Fruit fly (Drosophila melanogaster) whole organism, prepupa: ENCODE measurements around the gene CG6282.

Source experiments
- Blimp-1 ChIP-seq: fragments of 200-800 bp; sonication (Bioruptor generic); optimal IDR thresholded peaks from 3 replicates; lab custom pipeline; 2017; ENCODE audit warnings: missing biosample characterization, missing genetic modification characterization, mild to moderate bottlenecking, moderate library complexity, missing genetic modification reagents
- CG10631 ChIP-seq: fragments of 200-800 bp; sonication (Bioruptor generic); optimal IDR thresholded peaks from 2 replicates; lab custom pipeline; 2016; ENCODE audit warnings: missing biosample characterization, missing genetic modification characterization
- CG10669 ChIP-seq: fragments of 200-800 bp; sonication (Bioruptor generic); optimal IDR thresholded peaks from 3 replicates; lab custom pipeline; 2018; ENCODE audit warnings: missing biosample characterization, mild to moderate bottlenecking, missing genetic modification characterization, moderate library complexity
- CG11294 ChIP-seq: fragments of 200-800 bp; sonication (Bioruptor generic); IDR thresholded peaks from 2 replicates; pipeline ENCODE4 v1.3.6; 2022; ENCODE audit warnings: missing biosample characterization, missing genetic modification characterization
- CG11762 ChIP-seq: fragments of 200-800 bp; sonication (Bioruptor generic); optimal IDR thresholded peaks from 3 replicates; lab custom pipeline; 2016; ENCODE audit warnings: missing biosample characterization, missing genetic modification characterization; ENCODE audit not compliant: insufficient read depth
- CG15336 ChIP-seq: fragments of 200-800 bp; sonication (Bioruptor generic); IDR thresholded peaks from 2 replicates; pipeline ENCODE4 v1.3.6; 2022; ENCODE audit warnings: missing biosample characterization, missing genetic modification characterization
- CG1621 ChIP-seq: fragments of 200-800 bp; sonication (Bioruptor generic); optimal IDR thresholded peaks from 3 replicates; lab custom pipeline; 2018; ENCODE audit warnings: missing biosample characterization, mild to moderate bottlenecking, missing genetic modification characterization
- CG16779 ChIP-seq: fragments of 200-800 bp; sonication (Bioruptor generic); optimal IDR thresholded peaks from 3 replicates; lab custom pipeline; 2017; ENCODE audit warnings: missing biosample characterization, mild to moderate bottlenecking, missing genetic modification characterization
- CG3032 ChIP-seq: fragments of 200-800 bp; optimal IDR thresholded peaks from 2 replicates; lab custom pipeline; 2019; ENCODE audit warnings: missing biosample characterization, mild to moderate bottlenecking, missing genetic modification characterization, moderate library complexity
- CG31627 ChIP-seq: fragments of 200-800 bp; sonication (Bioruptor generic); optimal IDR thresholded peaks from 3 replicates; lab custom pipeline; 2016; ENCODE audit warnings: missing biosample characterization, missing genetic modification characterization
- CG32006 ChIP-seq: fragments of 200-800 bp; sonication (Bioruptor generic); optimal IDR thresholded peaks from 3 replicates; lab custom pipeline; 2017; ENCODE audit warnings: missing biosample characterization, mild to moderate bottlenecking, missing genetic modification characterization
- CG34406 ChIP-seq: fragments of 200-800 bp; sonication (Bioruptor generic); optimal IDR thresholded peaks from 3 replicates; lab custom pipeline; 2016; ENCODE audit warnings: missing biosample characterization, missing genetic modification characterization
- CG3919 ChIP-seq: fragments of 200-800 bp; sonication (Bioruptor generic); optimal IDR thresholded peaks from 3 replicates; lab custom pipeline; 2016; ENCODE audit warnings: missing biosample characterization, missing genetic modification characterization
- CG4318 ChIP-seq: fragments of 200-800 bp; sonication (Bioruptor generic); optimal IDR thresholded peaks from 3 replicates; lab custom pipeline; 2017; ENCODE audit warnings: missing biosample characterization, mild to moderate bottlenecking, missing genetic modification characterization
- CG6163 ChIP-seq: fragments of 200-800 bp; sonication (Bioruptor generic); IDR thresholded peaks from 3 replicates; pipeline ENCODE4 v1.3.6; 2022; ENCODE audit warnings: missing biosample characterization, missing genetic modification characterization
- CG6276 ChIP-seq: fragments of 200-800 bp; sonication (Bioruptor generic); optimal IDR thresholded peaks from 2 replicates; lab custom pipeline; 2017; ENCODE audit warnings: missing biosample characterization, mild to moderate bottlenecking, missing genetic modification characterization
- CG6792 ChIP-seq: fragments of 200-800 bp; sonication (Bioruptor generic); optimal IDR thresholded peaks from 3 replicates; lab custom pipeline; 2016; ENCODE audit warnings: missing biosample characterization, missing genetic modification characterization
- CG6808 ChIP-seq: fragments of 200-800 bp; sonication (Bioruptor generic); optimal IDR thresholded peaks from 3 replicates; lab custom pipeline; 2017; ENCODE audit warnings: missing biosample characterization, missing genetic modification characterization, mild to moderate bottlenecking, moderate library complexity, missing genetic modification reagents
- CG6854 ChIP-seq: fragments of 200-800 bp; sonication (Bioruptor generic); optimal IDR thresholded peaks from 2 replicates; lab custom pipeline; 2017; ENCODE audit warnings: missing biosample characterization, mild to moderate bottlenecking, missing genetic modification characterization
- CG7368 ChIP-seq: fragments of 200-800 bp; sonication (Bioruptor generic); optimal IDR thresholded peaks from 3 replicates; lab custom pipeline; 2016; ENCODE audit warnings: missing biosample characterization, missing genetic modification characterization
- CG8119 ChIP-seq: fragments of 200-800 bp; sonication (Bioruptor generic); IDR thresholded peaks from 3 replicates; pipeline ENCODE4 v1.3.6; 2022; ENCODE audit warnings: missing biosample characterization, missing genetic modification characterization
- CG8319 ChIP-seq: fragments of 200-800 bp; sonication (Bioruptor generic); optimal IDR thresholded peaks from 3 replicates; lab custom pipeline; 2016; ENCODE audit warnings: missing biosample characterization, missing genetic modification characterization
- CG8632 ChIP-seq: fragments of 200-800 bp; sonication (Bioruptor generic); optimal IDR thresholded peaks from 3 replicates; lab custom pipeline; 2016; ENCODE audit warnings: missing biosample characterization, missing genetic modification characterization
- CG9139 ChIP-seq: fragments of 200-800 bp; sonication (Bioruptor generic); optimal IDR thresholded peaks from 3 replicates; lab custom pipeline; 2017; ENCODE audit warnings: missing biosample characterization, mild to moderate bottlenecking, missing genetic modification characterization
- Eip75B ChIP-seq: fragments of 200-800 bp; sonication (Bioruptor generic); optimal IDR thresholded peaks from 3 replicates; lab custom pipeline; 2016; ENCODE audit warnings: missing biosample characterization, missing genetic modification characterization
- Eip78C ChIP-seq: fragments of 200-800 bp; sonication (Bioruptor generic); peaks from one replicate; lab custom pipeline; 2016; ENCODE audit warnings: missing biosample characterization, missing genetic modification characterization
- Eip93F ChIP-seq: fragments of 200-800 bp; sonication (Bioruptor generic); optimal IDR thresholded peaks from 2 replicates; lab custom pipeline; 2016; ENCODE audit warnings: missing biosample characterization, mild to moderate bottlenecking, missing genetic modification characterization
- Ets96B ChIP-seq: fragments of 200-800 bp; optimal IDR thresholded peaks from 2 replicates; lab custom pipeline; 2019; ENCODE audit warnings: missing biosample characterization, mild to moderate bottlenecking, missing genetic modification characterization, moderate library complexity
- Gug ChIP-seq: fragments of 200-800 bp; sonication (Bioruptor generic); IDR thresholded peaks from 2 replicates; pipeline ENCODE4 v1.3.6; 2022; ENCODE audit warnings: missing biosample characterization, missing genetic modification characterization
- Hr38 ChIP-seq: sonication (Bioruptor generic); optimal IDR thresholded peaks from 2 replicates; lab custom pipeline; 2016; ENCODE audit warnings: missing biosample characterization, missing genetic modification characterization
- Hr39 ChIP-seq: fragments of 200-800 bp; sonication (Bioruptor generic); optimal IDR thresholded peaks from 2 replicates; lab custom pipeline; 2016; ENCODE audit warnings: missing biosample characterization, missing genetic modification characterization
- Hr4 ChIP-seq: fragments of 200-800 bp; sonication (Bioruptor generic); optimal IDR thresholded peaks from 3 replicates; lab custom pipeline; 2016; ENCODE audit warnings: missing biosample characterization, missing genetic modification characterization
- Met ChIP-seq: fragments of 200-800 bp; sonication (Bioruptor generic); optimal IDR thresholded peaks from 3 replicates; lab custom pipeline; 2016; ENCODE audit warnings: missing biosample characterization, missing genetic modification characterization
- OdsH ChIP-seq: fragments of 200-800 bp; sonication (Bioruptor generic); optimal IDR thresholded peaks from 3 replicates; lab custom pipeline; 2016; ENCODE audit warnings: missing biosample characterization, missing genetic modification characterization
- Smox ChIP-seq: fragments of 200-800 bp; sonication (Bioruptor generic); optimal IDR thresholded peaks from 3 replicates; lab custom pipeline; 2016; ENCODE audit warnings: missing biosample characterization, missing genetic modification characterization
- Sox14 ChIP-seq: fragments of 200-800 bp; sonication (Bioruptor generic); optimal IDR thresholded peaks from 3 replicates; lab custom pipeline; 2016; ENCODE audit warnings: missing biosample characterization, missing genetic modification characterization
- Sox15 ChIP-seq: fragments of 200-800 bp; sonication (Bioruptor generic); optimal IDR thresholded peaks from 3 replicates; lab custom pipeline; 2016; ENCODE audit warnings: missing biosample characterization, missing genetic modification characterization
- achi ChIP-seq: fragments of 200-800 bp; sonication (Bioruptor generic); optimal IDR thresholded peaks from 3 replicates; lab custom pipeline; 2016; ENCODE audit warnings: missing biosample characterization, missing genetic modification characterization
- dac ChIP-seq: fragments of 200-800 bp; sonication (Bioruptor generic); optimal IDR thresholded peaks from 2 replicates; lab custom pipeline; 2017; ENCODE audit warnings: missing biosample characterization, mild to moderate bottlenecking, missing genetic modification characterization
- eg ChIP-seq: fragments of 200-800 bp; sonication (Bioruptor generic); IDR thresholded peaks from 3 replicates; pipeline ENCODE4 v1.3.6; 2022; ENCODE audit warnings: missing biosample characterization, missing genetic modification characterization
- esn ChIP-seq: fragments of 200-800 bp; sonication (Bioruptor generic); optimal IDR thresholded peaks from 2 replicates; lab custom pipeline; 2016; ENCODE audit warnings: missing biosample characterization, mild to moderate bottlenecking, missing genetic modification characterization, moderate library complexity
- fd59A ChIP-seq: fragments of 200-800 bp; sonication (Bioruptor generic); optimal IDR thresholded peaks from 2 replicates; lab custom pipeline; 2017; ENCODE audit warnings: missing biosample characterization, mild to moderate bottlenecking, missing genetic modification characterization, missing genetic modification reagents
- fkh ChIP-seq: fragments of 200-800 bp; sonication (Bioruptor generic); optimal IDR thresholded peaks from 3 replicates; lab custom pipeline; 2017; ENCODE audit warnings: missing biosample characterization, mild to moderate bottlenecking, missing genetic modification characterization, moderate library complexity
- lz ChIP-seq: fragments of 200-800 bp; sonication (Bioruptor generic); optimal IDR thresholded peaks from 3 replicates; lab custom pipeline; 2016; ENCODE audit warnings: missing biosample characterization, missing genetic modification characterization
- net ChIP-seq: fragments of 200-800 bp; sonication (Bioruptor generic); optimal IDR thresholded peaks from 3 replicates; lab custom pipeline; 2016; ENCODE audit warnings: missing biosample characterization, missing genetic modification characterization
- pdm3 ChIP-seq: fragments of 200-800 bp; sonication (Bioruptor generic); optimal IDR thresholded peaks from 3 replicates; lab custom pipeline; 2016; ENCODE audit warnings: missing biosample characterization, missing genetic modification characterization
- salr ChIP-seq, 2 experiments: fragments of 200-800 bp; sonication (Bioruptor generic); optimal IDR thresholded peaks; 3 replicates each; lab custom pipeline; 2016 to 2018; ENCODE audit warnings: missing biosample characterization in 2 of 2, missing genetic modification characterization in 2 of 2, mild to moderate bottlenecking in 1 of 2
- ss ChIP-seq, 2 experiments: fragments of 200-800 bp; sonication (Bioruptor generic); optimal IDR thresholded peaks; 2 replicates in 1 of 2; 3 replicates in 1 of 2; lab custom pipeline; 2017 to 2018; ENCODE audit warnings: mild to moderate bottlenecking in 2 of 2, missing biosample characterization in 2 of 2, missing genetic modification characterization in 2 of 2, moderate library complexity in 1 of 2
- svp ChIP-seq: fragments of 200-800 bp; sonication (Bioruptor generic); peaks from one replicate; lab custom pipeline; 2016; ENCODE audit warnings: missing biosample characterization, missing genetic modification characterization
- topi ChIP-seq: fragments of 200-800 bp; sonication (Bioruptor generic); optimal IDR thresholded peaks from 3 replicates; lab custom pipeline; 2016; ENCODE audit warnings: missing biosample characterization, missing genetic modification characterization
- vri ChIP-seq: fragments of 200-800 bp; sonication (Bioruptor generic); optimal IDR thresholded peaks from 3 replicates; lab custom pipeline; 2016; ENCODE audit warnings: missing biosample characterization, mild to moderate bottlenecking, missing genetic modification characterization

The CG6282 gene

dm6 chr3L:8603880-8604692, at the start of gene CG6282, which contains the start of gene CG5989:
Gene CG6282, plus strand, starts transcription at chr3L:8604657.
Gene CG5989, minus strand, starts transcription at chr3L:8604149.
- no peak for TF ChIP-seq CG8319 (GFP tag; lab: Kevin White, UChicago)
- peak; percentile 64 for TF ChIP-seq Hr4
- TF ChIP-seq CG3032 (tag; lab: Kevin White, UChicago): no peak
- TF ChIP-seq CG3919 (GFP tag; lab: Kevin White, UChicago): no peak
- TF ChIP-seq Eip93F (GFP tag; lab: Kevin White, UChicago): no peak
- no peak for TF ChIP-seq CG10669
- no peak for TF ChIP-seq CG10631
- TF ChIP-seq vri (GFP tag; lab: Kevin White, UChicago): peak; percentile 48
- TF ChIP-seq achi (GFP tag; lab: Kevin White, UChicago): no peak
- no peak for TF ChIP-seq CG7368 (GFP tag; lab: Kevin White, UChicago)
- no peak for TF ChIP-seq CG31627 (GFP tag; lab: Kevin White, UChicago)
- peak; percentile 62 for TF ChIP-seq CG32006 (GFP tag; lab: Kevin White, UChicago)
- TF ChIP-seq lz (GFP tag; lab: Kevin White, UChicago): peak; percentile 8
- TF ChIP-seq Eip78C (GFP tag; lab: Kevin White, UChicago): peak; percentile 66
- peak; percentile 41 for TF ChIP-seq dac (GFP tag; lab: Kevin White, UChicago)
- no peak for TF ChIP-seq eg (GFP tag; lab: Robert Waterston, UW)
- TF ChIP-seq Eip75B (GFP tag; lab: Kevin White, UChicago): peak; percentile 41
- no peak for TF ChIP-seq Hr38
- peak; percentile 54 for TF ChIP-seq CG8119
- no peak for TF ChIP-seq Sox14
- TF ChIP-seq CG4318 (GFP tag; lab: Kevin White, UChicago): no peak
- TF ChIP-seq topi: no peak
- no peak for TF ChIP-seq CG8632 (GFP tag; lab: Kevin White, UChicago)
- TF ChIP-seq CG6792 (GFP tag; lab: Kevin White, UChicago): no peak
- TF ChIP-seq CG15336 (GFP tag; lab: Robert Waterston, UW): peak; percentile 65
- TF ChIP-seq CG9139 (GFP tag; lab: Kevin White, UChicago): no peak
- peak; percentile 45 for TF ChIP-seq Met (GFP tag; lab: Kevin White, UChicago)
- TF ChIP-seq CG6808 (GFP tag; lab: Kevin White, UChicago): no peak
- TF ChIP-seq ss (GFP tag; optimal IDR thresholded peaks at IDR 0.05; lab: Kevin White, UChicago): no peak
- peak; percentile 72 for TF ChIP-seq fkh (GFP tag; lab: Kevin White, UChicago)
- no peak for TF ChIP-seq Ets96B (tag; lab: Kevin White, UChicago)
- TF ChIP-seq CG6854: no peak
- TF ChIP-seq salr (GFP tag; optimal IDR thresholded peaks at IDR 0.05; lab: Kevin White, UChicago): no peak
- TF ChIP-seq CG16779: no peak
- TF ChIP-seq CG6276 (GFP tag; lab: Kevin White, UChicago): no peak
- no peak for TF ChIP-seq CG11762 (GFP tag; lab: Kevin White, UChicago)
- no peak for TF ChIP-seq Sox15 (GFP tag; lab: Kevin White, UChicago)
- TF ChIP-seq Smox: peak; percentile 7
- peak; percentile 19 for TF ChIP-seq Blimp-1 (GFP tag; lab: Kevin White, UChicago)
- TF ChIP-seq CG1621 (tag; lab: Kevin White, UChicago): no peak
- TF ChIP-seq net (GFP tag; lab: Kevin White, UChicago): no peak
- TF ChIP-seq esn: peak; percentile 45
- TF ChIP-seq Gug (GFP tag; lab: Robert Waterston, UW): 0 out of 2 replicates have a peak, but pooled peaks have one; percentile 15
- TF ChIP-seq Hr39 (GFP tag; lab: Kevin White, UChicago): no peak
- TF ChIP-seq OdsH (GFP tag; lab: Kevin White, UChicago): peak; percentile 7
- peak; percentile 78 for TF ChIP-seq svp (GFP tag; lab: Kevin White, UChicago)
- TF ChIP-seq CG6163: 0 out of 3 replicates have a peak, but pooled peaks have one; percentile 22
- TF ChIP-seq pdm3: peak; percentile 25
- TF ChIP-seq CG11294 (GFP tag; lab: Robert Waterston, UW): no peak
- no peak for TF ChIP-seq fd59A (GFP tag; lab: Kevin White, UChicago)
- TF ChIP-seq CG34406 (GFP tag; lab: Kevin White, UChicago): no peak
